Worm (Caenorhabditis elegans) whole organism, late embryonic: Measurements from ENCODE around the gene zipt-16.

ENCODE experiments used
- fax-1 ChIP-seq: sonication (generic microtip); optimal IDR thresholded peaks from 2 replicates; lab custom pipeline; 2016; ENCODE audit warnings: missing genotype, missing genetic modification characterization, missing compliant biosample characterization
- fkh-10 ChIP-seq: fragments of 150-350 bp; optimal IDR thresholded peaks from 2 replicates; lab custom pipeline; 2014; ENCODE audit warnings: missing biosample characterization, missing genetic modification reagents, missing genetic modification characterization
- nfya-1 ChIP-seq: sonication (generic microtip); optimal IDR thresholded peaks from 2 replicates; lab custom pipeline; 2017; ENCODE audit warnings: missing genetic modification characterization, mild to moderate bottlenecking, missing compliant biosample characterization, antibody characterized with exemption, moderate library complexity
- sox-2 ChIP-seq: fragments of 200-800 bp; sonication (Bioruptor generic); IDR thresholded peaks from 2 replicates; pipeline ENCODE4 v1.3.6; 2022; ENCODE audit warnings: missing genetic modification reagents, missing genetic modification characterization, missing compliant biosample characterization

DNA sequence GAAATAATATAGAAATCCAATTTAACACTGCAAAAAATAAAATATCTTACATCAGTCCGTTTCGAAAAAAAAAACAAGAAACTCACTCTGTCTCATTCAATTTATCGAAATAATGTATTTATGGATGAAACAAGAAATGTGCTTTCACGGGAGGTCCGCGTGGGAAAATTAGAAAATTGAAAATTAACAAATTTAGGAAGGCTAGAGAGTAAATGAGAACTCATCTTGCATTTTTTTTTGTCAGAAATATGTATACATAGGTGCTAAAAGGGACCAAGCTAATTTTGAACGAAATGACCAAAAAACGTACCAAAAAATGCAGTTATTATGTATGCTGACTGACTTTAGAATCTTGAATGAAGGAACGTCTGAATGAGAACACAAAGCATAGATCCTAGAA, 38.2 kb upstream of the zipt-16 start, which contains the start of gene T26H10.2:
- TF ChIP-seq fax-1 (no peak), fkh-10 (GFP tag; lab: Kevin White, UChicago) (no peak), nfya-1 (no peak), sox-2 (GFP tag; lab: Robert Waterston, UW) (no peak)
